Fruit fly (Drosophila melanogaster) whole organism, adult: ENCODE results near the gene CG33947.

Experiments used
- CG5204 ChIP-seq: fragments of 200-800 bp; sonication (Bioruptor generic); optimal IDR thresholded peaks from 2 replicates; lab custom pipeline; 2016; ENCODE audit warnings: missing biosample characterization, missing genetic modification characterization
- Hr96 ChIP-seq: fragments of 200-800 bp; sonication (Bioruptor generic); optimal IDR thresholded peaks from 2 replicates; lab custom pipeline; 2016; ENCODE audit warnings: missing biosample characterization, missing genetic modification characterization

dm6 chr3L:11069764-11070163 is 26.5 kb upstream of the CG33947 start, which contains the start of gene CG6310:
- TF ChIP-seq CG5204 (GFP tag; lab: Kevin White, UChicago) (no peak), Hr96 (GFP tag; lab: Kevin White, UChicago) (no peak)
